Fruit fly (Drosophila melanogaster) whole organism, embryonic: ENCODE measurements around the gene Lgr3.

Experiments
- Abd-B ChIP-seq: fragments of 200-800 bp; sonication (Bioruptor generic); optimal IDR thresholded peaks from 2 replicates; lab custom pipeline; 2018; ENCODE audit warnings: missing biosample characterization, mild to moderate bottlenecking, missing genetic modification characterization, moderate library complexity
- Aef1 ChIP-seq: fragments of 200-800 bp; sonication (Bioruptor generic); IDR thresholded peaks from 3 replicates; pipeline ENCODE4 v1.3.6; 2022; ENCODE audit warnings: missing biosample characterization, missing genetic modification characterization
- BEAF-32 ChIP-seq: fragments of 200-800 bp; sonication (Bioruptor generic); optimal IDR thresholded peaks from 3 replicates; lab custom pipeline; 2017; ENCODE audit warnings: missing biosample characterization, missing genetic modification characterization, mild to moderate bottlenecking, moderate library complexity, missing genetic modification reagents
- CG1024 ChIP-seq: fragments of 200-800 bp; sonication (Bioruptor generic); IDR thresholded peaks from 2 replicates; pipeline ENCODE4 v1.3.6; 2022; ENCODE audit warnings: missing biosample characterization, missing genetic modification characterization
- CG10959 ChIP-seq: fragments of 200-800 bp; sonication (Bioruptor generic); IDR thresholded peaks from 2 replicates; pipeline ENCODE4 v1.3.6; 2022; ENCODE audit warnings: missing biosample characterization, missing genetic modification characterization
- CG12071 ChIP-seq: fragments of 200-800 bp; sonication (Bioruptor generic); optimal IDR thresholded peaks from 3 replicates; lab custom pipeline; 2018; ENCODE audit warnings: missing biosample characterization, mild to moderate bottlenecking, missing genetic modification characterization
- CG12391 ChIP-seq: fragments of 200-800 bp; sonication (Bioruptor generic); optimal IDR thresholded peaks from 3 replicates; lab custom pipeline; 2018; ENCODE audit warnings: missing biosample characterization, mild to moderate bottlenecking, missing genetic modification characterization, moderate library complexity
- CG13775 ChIP-seq: fragments of 200-800 bp; sonication (Bioruptor generic); optimal IDR thresholded peaks from 3 replicates; lab custom pipeline; 2017; ENCODE audit warnings: missing biosample characterization, mild to moderate bottlenecking, missing genetic modification characterization
- CG16813 ChIP-seq: fragments of 200-800 bp; sonication (Bioruptor generic); IDR thresholded peaks from 3 replicates; pipeline ENCODE4 v1.3.6; 2022; ENCODE audit warnings: missing biosample characterization, missing genetic modification characterization; ENCODE audit not compliant: partially characterized antibody
- CG17186 ChIP-seq: fragments of 200-800 bp; sonication (Bioruptor generic); optimal IDR thresholded peaks from 3 replicates; lab custom pipeline; 2017; ENCODE audit warnings: missing biosample characterization, missing genetic modification reagents, missing genetic modification characterization
- CG17361 ChIP-seq: fragments of 200-800 bp; sonication (Bioruptor generic); IDR thresholded peaks from 3 replicates; pipeline ENCODE4 v1.3.6; 2022; ENCODE audit warnings: missing biosample characterization, missing genetic modification characterization
- CG18011 ChIP-seq: fragments of 200-800 bp; sonication (Bioruptor generic); optimal IDR thresholded peaks from 2 replicates; lab custom pipeline; 2017; ENCODE audit warnings: missing biosample characterization, missing genetic modification characterization, mild to moderate bottlenecking, moderate library complexity, missing genotype
- CG34224 ChIP-seq: fragments of 200-800 bp; sonication (Bioruptor generic); IDR thresholded peaks from 3 replicates; pipeline ENCODE4 v1.3.6; 2022; ENCODE audit warnings: missing biosample characterization, missing genetic modification characterization; ENCODE audit not compliant: partially characterized antibody
- CG43689 ChIP-seq: fragments of 200-800 bp; sonication (Bioruptor generic); IDR thresholded peaks from 2 replicates; pipeline ENCODE4 v1.3.6; 2022; ENCODE audit warnings: missing biosample characterization, missing genetic modification characterization
- CG7357 ChIP-seq: fragments of 200-800 bp; sonication (Bioruptor generic); IDR thresholded peaks from 3 replicates; pipeline ENCODE4 v1.3.6; 2022; ENCODE audit warnings: missing biosample characterization, missing genetic modification characterization
- CG8089 ChIP-seq: fragments of 200-800 bp; sonication (Bioruptor generic); optimal IDR thresholded peaks from 3 replicates; lab custom pipeline; 2016; ENCODE audit warnings: missing biosample characterization, missing genetic modification characterization
- CoRest ChIP-seq: fragments of 200-800 bp; sonication (Bioruptor generic); optimal IDR thresholded peaks from 3 replicates; lab custom pipeline; 2018; ENCODE audit warnings: missing biosample characterization, mild to moderate bottlenecking, missing genetic modification characterization, moderate library complexity
- D19A ChIP-seq: fragments of 200-800 bp; optimal IDR thresholded peaks from 3 replicates; lab custom pipeline; 2019; ENCODE audit warnings: missing biosample characterization, mild to moderate bottlenecking, missing genetic modification characterization, moderate library complexity
- Deaf1 ChIP-seq: fragments of 200-800 bp; optimal IDR thresholded peaks from 3 replicates; lab custom pipeline; 2019; ENCODE audit warnings: missing biosample characterization, mild to moderate bottlenecking, missing genetic modification characterization, moderate library complexity
- Dp ChIP-seq: fragments of 200-800 bp; sonication (Bioruptor generic); optimal IDR thresholded peaks from 2 replicates; lab custom pipeline; 2018; ENCODE audit warnings: missing biosample characterization, mild to moderate bottlenecking, missing genetic modification characterization, moderate library complexity
- Dref ChIP-seq: fragments of 200-800 bp; sonication (Bioruptor generic); IDR thresholded peaks from 2 replicates; pipeline ENCODE4 v1.3.6; 2022; ENCODE audit warnings: missing biosample characterization, missing genetic modification characterization
- GATAe ChIP-seq: fragments of 200-800 bp; sonication (Bioruptor generic); conservative IDR thresholded peaks from 2 replicates; pipeline ENCODE4 v1.3.6; 2022; ENCODE audit warnings: missing biosample characterization, missing genetic modification characterization
- Hr78 ChIP-seq, 2 experiments: fragments of 200-800 bp in 1 of 2; fragments of >200 bp in 1 of 2; sonication (Bioruptor generic) in 1 of 2; optimal IDR thresholded peaks; 2 replicates each; lab custom pipeline; 2017 to 2019; ENCODE audit warnings: missing biosample characterization in 2 of 2, missing genetic modification characterization in 2 of 2, mild to moderate bottlenecking in 1 of 2, moderate library complexity in 1 of 2
- Med ChIP-seq: fragments of 200-800 bp; sonication (Bioruptor generic); peaks from one replicate; lab custom pipeline; 2016; ENCODE audit warnings: missing biosample characterization, missing genetic modification characterization, mild to moderate bottlenecking, inconsistent platforms, moderate library complexity
- Meics ChIP-seq: fragments of 200-800 bp; sonication (Bioruptor generic); optimal IDR thresholded peaks from 2 replicates; lab custom pipeline; 2017; ENCODE audit warnings: missing biosample characterization, mild to moderate bottlenecking, missing genetic modification characterization
- Nf-YC ChIP-seq: fragments of 200-800 bp; optimal IDR thresholded peaks from 3 replicates; lab custom pipeline; 2019; ENCODE audit warnings: missing biosample characterization, mild to moderate bottlenecking, missing genetic modification characterization, moderate library complexity
- Oli ChIP-seq: fragments of 200-800 bp; sonication (Bioruptor generic); optimal IDR thresholded peaks from 2 replicates; lab custom pipeline; 2018; ENCODE audit warnings: missing biosample characterization, mild to moderate bottlenecking, missing genetic modification characterization, moderate library complexity
- Tbp ChIP-seq: fragments of >200 bp; optimal IDR thresholded peaks from 2 replicates; lab custom pipeline; 2018; ENCODE audit warnings: missing biosample characterization, missing genetic modification characterization
- amos ChIP-seq: fragments of 200-800 bp; sonication (Bioruptor generic); IDR thresholded peaks from 2 replicates; pipeline ENCODE4 v1.3.6; 2022; ENCODE audit warnings: missing biosample characterization, missing genetic modification characterization; ENCODE audit not compliant: partially characterized antibody
- bbx ChIP-seq: fragments of 200-800 bp; sonication (Bioruptor generic); IDR thresholded peaks from 2 replicates; pipeline ENCODE4 v1.3.6; 2022; ENCODE audit warnings: missing biosample characterization, missing genetic modification characterization; ENCODE audit not compliant: partially characterized antibody
- chn ChIP-seq: fragments of 200-800 bp; sonication (Bioruptor generic); optimal IDR thresholded peaks from 2 replicates; lab custom pipeline; 2016; ENCODE audit warnings: missing biosample characterization, missing genetic modification characterization
- crp ChIP-seq, 2 experiments: fragments of 200-800 bp; sonication (Bioruptor generic); optimal IDR thresholded peaks; 2 replicates in 1 of 2; 3 replicates in 1 of 2; lab custom pipeline; 2017; ENCODE audit warnings: missing biosample characterization in 2 of 2, missing genetic modification characterization in 2 of 2, mild to moderate bottlenecking in 1 of 2, moderate library complexity in 1 of 2
- exex ChIP-seq: fragments of 200-800 bp; sonication (Bioruptor generic); optimal IDR thresholded peaks from 4 replicates; lab custom pipeline; 2018; ENCODE audit warnings: missing biosample characterization, mild to moderate bottlenecking, missing genetic modification characterization, moderate library complexity
- grn ChIP-seq: fragments of 200-800 bp; sonication (Bioruptor generic); optimal IDR thresholded peaks from 3 replicates; lab custom pipeline; 2017; ENCODE audit warnings: missing biosample characterization, missing genetic modification characterization
- hb ChIP-seq: fragments of 200-800 bp; sonication (Bioruptor generic); IDR thresholded peaks from 3 replicates; pipeline ENCODE4 v1.3.6; 2022; ENCODE audit warnings: missing biosample characterization, missing genetic modification characterization; ENCODE audit not compliant: partially characterized antibody
- pita ChIP-seq: fragments of 200-800 bp; sonication (Bioruptor generic); optimal IDR thresholded peaks from 2 replicates; lab custom pipeline; 2017; ENCODE audit warnings: missing biosample characterization, mild to moderate bottlenecking, missing genetic modification characterization
- ranshi ChIP-seq: fragments of 200-800 bp; sonication (Bioruptor generic); IDR thresholded peaks from 2 replicates; pipeline ENCODE4 v1.3.6; 2022; ENCODE audit warnings: missing biosample characterization, missing genetic modification characterization
- sd ChIP-seq: fragments of 200-800 bp; sonication (Bioruptor generic); optimal IDR thresholded peaks from 3 replicates; lab custom pipeline; 2018; ENCODE audit warnings: missing biosample characterization, mild to moderate bottlenecking, missing genetic modification characterization, moderate library complexity
- sisA ChIP-seq: fragments of 200-800 bp; sonication (Bioruptor generic); IDR thresholded peaks from 2 replicates; pipeline ENCODE4 v1.3.6; 2022; ENCODE audit warnings: missing biosample characterization, missing genetic modification characterization
- slbo ChIP-seq: fragments of 200-800 bp; sonication (Bioruptor generic); IDR thresholded peaks from 2 replicates; pipeline ENCODE4 v1.3.6; 2022; ENCODE audit warnings: missing biosample characterization, missing genetic modification characterization
- tio ChIP-seq: fragments of 200-800 bp; sonication (Bioruptor generic); optimal IDR thresholded peaks from 2 replicates; lab custom pipeline; 2017; ENCODE audit warnings: missing biosample characterization, missing genetic modification characterization, inconsistent platforms

The Lgr3 gene

dm6 chr3R:25623800-25624791 is 41.5 kb upstream of the Lgr3 start, which contains the start of gene Npl4 (continued):
- no peak for TF ChIP-seq CG7357 (GFP tag; lab: Robert Waterston, UW)
- peak; percentile 22 for TF ChIP-seq CG12391 (tag; lab: Kevin White, UChicago)
- peak; percentile 77 for TF ChIP-seq BEAF-32
- TF ChIP-seq CG8089 (GFP tag; lab: Kevin White, UChicago): no peak
- no peak for TF ChIP-seq CG12071 (GFP tag; lab: Kevin White, UChicago)
- 0 out of 2 replicates have a peak, but pooled peaks have one; percentile 9 for TF ChIP-seq CG1024
- 0 out of 2 replicates have a peak, but pooled peaks have one; percentile 31 for TF ChIP-seq ranshi (GFP tag; lab: Robert Waterston, UW)
- TF ChIP-seq slbo: peak; percentile 36; the same call in 1 of the 2 replicates
- TF ChIP-seq bbx (GFP tag; lab: Robert Waterston, UW): peak; percentile 98
- no peak for TF ChIP-seq sisA (GFP tag; lab: Robert Waterston, UW)
- peak; percentile 87 for TF ChIP-seq Dp (GFP tag; lab: Kevin White, UChicago)
- TF ChIP-seq tio (GFP tag; lab: Kevin White, UChicago): peak; percentile 25
- TF ChIP-seq Meics (GFP tag; lab: Kevin White, UChicago): peak; percentile 23
- TF ChIP-seq amos: peak; percentile 90
- TF ChIP-seq Oli (tag; lab: Kevin White, UChicago): peak; percentile 25
- TF ChIP-seq Dref (GFP tag; lab: Robert Waterston, UW): peak; percentile 99
- TF ChIP-seq, all 482 proteins: peak for 108

dm6 chr3R:25625940-25626624 is 39.5 kb upstream of the Lgr3 start:
- TF ChIP-seq Deaf1 (tag; lab: Kevin White, UChicago) (peak; percentile 79), GATAe (GFP tag; lab: Robert Waterston, UW) (peak; percentile 76; the same call in 1 of the 2 replicates), grn (GFP tag; lab: Kevin White, UChicago) (peak; percentile 91), pita (GFP tag; lab: Kevin White, UChicago) (no peak), Hr78 (GFP tag; optimal IDR thresholded peaks at IDR 0.05; lab: Kevin White, UChicago) (peak in 1 of 2 experiments; percentile 90), Med (peak; percentile 58), exex (tag; lab: Kevin White, UChicago) (peak; percentile 51), CG43689 (GFP tag; lab: Robert Waterston, UW) (no peak)

- no peak for TF ChIP-seq Tbp (GFP tag; lab: Kevin White, UChicago)
- TF ChIP-seq BEAF-32: peak; percentile 62
- peak; percentile 61; the same call in 1 of the 3 replicates for TF ChIP-seq hb (GFP tag; lab: Robert Waterston, UW)
- TF ChIP-seq Med: peak; percentile 12
- peak; percentile 34; the same call in 1 of the 3 replicates for TF ChIP-seq CG34224 (GFP tag; lab: Robert Waterston, UW)
- peak; percentile 18 for TF ChIP-seq sd (tag; lab: Kevin White, UChicago)
- TF ChIP-seq CG16813: peak; percentile 58; the same call in 2 of the 3 replicates
- TF ChIP-seq Dp (GFP tag; lab: Kevin White, UChicago): peak; percentile 93
- TF ChIP-seq chn (GFP tag; lab: Kevin White, UChicago): no peak
- peak; percentile 20; the same call in 1 of the 3 replicates for TF ChIP-seq CG17361 (GFP tag; lab: Robert Waterston, UW)
- peak; percentile 3 for TF ChIP-seq Nf-YC (tag; lab: Kevin White, UChicago)
- TF ChIP-seq CoRest (tag; lab: Kevin White, UChicago): peak; percentile 64
- peak in 1 of 2 experiments; percentile 82 for TF ChIP-seq crp (GFP tag; optimal IDR thresholded peaks at IDR 0.05; lab: Kevin White, UChicago)
- TF ChIP-seq CG17186: no peak
- TF ChIP-seq CG13775 (GFP tag; lab: Kevin White, UChicago): no peak
- TF ChIP-seq Aef1 (GFP tag; lab: Robert Waterston, UW): no peak
- peak; percentile 4 for TF ChIP-seq Abd-B (GFP tag; lab: Kevin White, UChicago)
- TF ChIP-seq CG10959 (GFP tag; lab: Robert Waterston, UW): no peak
- peak; percentile 98 for TF ChIP-seq CG18011 (GFP tag; lab: Kevin White, UChicago)
- TF ChIP-seq D19A (tag; lab: Kevin White, UChicago): no peak
Measured at dm6 chr3R:25626625-25627275, 38.9 kb upstream of the Lgr3 start, which contains the start of gene Ssadh. Gene Ssadh (minus strand): TSS chr3R:25626924.
